Fruit fly (Drosophila melanogaster) whole organism, wandering third instar larva: Measurements from ENCODE around the gene Nsun2.

Source experiments
- Abd-B ChIP-seq: fragments of >200 bp; optimal IDR thresholded peaks from 2 replicates; lab custom pipeline; 2017; ENCODE audit warnings: missing biosample characterization, missing genetic modification characterization
- CG32264 ChIP-seq: fragments of 200-800 bp; sonication (Bioruptor generic); optimal IDR thresholded peaks from 2 replicates; lab custom pipeline; 2016; ENCODE audit warnings: missing biosample characterization, missing genetic modification characterization
- CG9705 ChIP-seq: fragments of 200-800 bp; sonication (Bioruptor generic); optimal IDR thresholded peaks from 2 replicates; lab custom pipeline; 2018; ENCODE audit warnings: missing biosample characterization, mild to moderate bottlenecking, missing genetic modification characterization
- CrebA ChIP-seq: fragments of 200-800 bp; sonication (Bioruptor generic); optimal IDR thresholded peaks from 2 replicates; lab custom pipeline; 2016; ENCODE audit warnings: missing biosample characterization, mild to moderate bottlenecking, missing genetic modification characterization, borderline replicate concordance
- Dfd ChIP-seq: fragments of >200 bp; optimal IDR thresholded peaks from 2 replicates; lab custom pipeline; 2017; ENCODE audit warnings: missing biosample characterization, missing genetic modification characterization
- Dif ChIP-seq: fragments of 200-275, 200-300 bp; sonication (Bioruptor generic); optimal IDR thresholded peaks from 2 replicates; lab custom pipeline; 2018; ENCODE audit warnings: missing biosample characterization, missing genetic modification characterization; ENCODE audit not compliant: partially characterized antibody
- GATAd ChIP-seq: sonication (Bioruptor generic); optimal IDR thresholded peaks from 2 replicates; lab custom pipeline; 2016; ENCODE audit warnings: missing biosample characterization, missing genetic modification characterization
- HLH106 ChIP-seq: fragments of 200-800 bp; optimal IDR thresholded peaks from 3 replicates; lab custom pipeline; 2019; ENCODE audit warnings: missing biosample characterization, mild to moderate bottlenecking, missing genetic modification characterization, moderate library complexity
- Hnf4 ChIP-seq: fragments of 200-800 bp; sonication (Bioruptor generic); optimal IDR thresholded peaks from 2 replicates; lab custom pipeline; 2016; ENCODE audit warnings: missing biosample characterization, mild to moderate bottlenecking, missing genetic modification characterization
- Hr78 ChIP-seq: fragments of >200 bp; optimal IDR thresholded peaks from 2 replicates; lab custom pipeline; 2017; ENCODE audit warnings: missing biosample characterization, missing genetic modification characterization
- Hr83 ChIP-seq: fragments of 200-300 bp; sonication (Bioruptor generic); optimal IDR thresholded peaks from 2 replicates; lab custom pipeline; 2016; ENCODE audit warnings: missing biosample characterization, mild to moderate bottlenecking, missing genetic modification characterization, moderate library complexity; ENCODE audit not compliant: poor library complexity, severe bottlenecking
- Jra ChIP-seq: sonication (Bioruptor generic); optimal IDR thresholded peaks from 2 replicates; lab custom pipeline; 2016; ENCODE audit warnings: missing biosample characterization, missing genetic modification characterization
- Mio ChIP-seq: sonication (Bioruptor generic); optimal IDR thresholded peaks from 2 replicates; lab custom pipeline; 2016; ENCODE audit warnings: missing biosample characterization, missing genetic modification characterization
- Myc ChIP-seq: fragments of >200 bp; optimal IDR thresholded peaks from 2 replicates; lab custom pipeline; 2017
- N ChIP-seq: fragments of >200 bp; optimal IDR thresholded peaks from 2 replicates; lab custom pipeline; 2018; ENCODE audit warnings: missing biosample characterization, missing external identifiers, missing genetic modification characterization
- OdsH ChIP-seq: fragments of 200-800 bp; sonication (Bioruptor generic); optimal IDR thresholded peaks from 2 replicates; lab custom pipeline; 2016; ENCODE audit warnings: missing biosample characterization, mild to moderate bottlenecking, missing genetic modification characterization
- Rel ChIP-seq, 2 experiments: fragments of 200-800 bp; sonication (Bioruptor generic) in 1 of 2; optimal IDR thresholded peaks; 2 replicates in 1 of 2; 3 replicates in 1 of 2; lab custom pipeline; 2016 to 2019; ENCODE audit warnings: mild to moderate bottlenecking in 2 of 2, missing biosample characterization in 2 of 2, missing genetic modification characterization in 2 of 2, moderate library complexity in 1 of 2
- Sp1 ChIP-seq: fragments of 200-800 bp; sonication (Bioruptor generic); optimal IDR thresholded peaks from 3 replicates; lab custom pipeline; 2019; ENCODE audit warnings: missing biosample characterization, mild to moderate bottlenecking, missing genetic modification characterization, moderate library complexity
- Vsx2 ChIP-seq: fragments of 200-300, 225-300 bp; sonication (Bioruptor generic); optimal IDR thresholded peaks from 2 replicates; lab custom pipeline; 2018; ENCODE audit warnings: missing biosample characterization, missing genetic modification characterization; ENCODE audit not compliant: partially characterized antibody
- br ChIP-seq: fragments of 200-800 bp; sonication (Bioruptor generic); optimal IDR thresholded peaks from 2 replicates; lab custom pipeline; 2016; ENCODE audit warnings: missing biosample characterization, missing genetic modification characterization
- brk ChIP-seq: fragments of 200-800 bp; sonication (Bioruptor generic); optimal IDR thresholded peaks from 2 replicates; lab custom pipeline; 2016; ENCODE audit warnings: missing biosample characterization, mild to moderate bottlenecking, missing genetic modification characterization
- dl ChIP-seq, 2 experiments: fragments of 175-275, 200-275 bp in 1 of 2; fragments of 200-275 bp in 1 of 2; sonication (Bioruptor generic); optimal IDR thresholded peaks; lab custom pipeline; 2018; ENCODE audit warnings: mild to moderate bottlenecking in 2 of 2, missing biosample characterization in 2 of 2, missing genetic modification characterization in 2 of 2, moderate library complexity in 2 of 2; ENCODE audit not compliant: partially characterized antibody in 2 of 2, insufficient read depth in 1 of 2
- dmrt93B ChIP-seq: fragments of 200-800 bp; sonication (Bioruptor generic); optimal IDR thresholded peaks from 2 replicates; lab custom pipeline; 2018; ENCODE audit warnings: missing biosample characterization, mild to moderate bottlenecking, missing genetic modification characterization
- dsf ChIP-seq: sonication (Bioruptor generic); optimal IDR thresholded peaks from 2 replicates; lab custom pipeline; 2016; ENCODE audit warnings: missing biosample characterization, missing genetic modification characterization, borderline replicate concordance
- ey ChIP-seq: fragments of 200-800 bp; sonication (Bioruptor generic); optimal IDR thresholded peaks from 2 replicates; lab custom pipeline; 2016; ENCODE audit warnings: missing biosample characterization, missing genetic modification characterization
- foxo ChIP-seq, 2 experiments: fragments of 200-800 bp; sonication (Bioruptor generic); optimal IDR thresholded peaks; 2 replicates in 1 of 2; 3 replicates in 1 of 2; lab custom pipeline; 2016 to 2017; ENCODE audit warnings: missing biosample characterization in 2 of 2, missing genetic modification characterization in 2 of 2
- fru ChIP-seq: fragments of 200-800 bp; sonication (Bioruptor generic); optimal IDR thresholded peaks from 3 replicates; lab custom pipeline; 2016; ENCODE audit warnings: missing biosample characterization, mild to moderate bottlenecking, missing genetic modification characterization
- h ChIP-seq: fragments of 200-800 bp; sonication (Bioruptor generic); optimal IDR thresholded peaks from 3 replicates; lab custom pipeline; 2016; ENCODE audit warnings: missing biosample characterization, mild to moderate bottlenecking, missing genetic modification characterization
- jim ChIP-seq: fragments of 175-275, 200-325 bp; sonication (Bioruptor generic); optimal IDR thresholded peaks from 2 replicates; lab custom pipeline; 2016; ENCODE audit warnings: missing biosample characterization, mild to moderate bottlenecking, missing genetic modification characterization
- lola ChIP-seq: fragments of >200 bp; optimal IDR thresholded peaks from 2 replicates; lab custom pipeline; 2017; ENCODE audit warnings: missing biosample characterization, missing genetic modification characterization
- pan ChIP-seq: fragments of >200 bp; optimal IDR thresholded peaks from 2 replicates; lab custom pipeline; 2017
- psq ChIP-seq: fragments of 200-800 bp; sonication (Bioruptor generic); optimal IDR thresholded peaks from 3 replicates; lab custom pipeline; 2017; ENCODE audit warnings: missing biosample characterization, mild to moderate bottlenecking, missing genetic modification characterization, moderate library complexity
- rgr ChIP-seq: fragments of 200-800 bp; sonication (Bioruptor generic); optimal IDR thresholded peaks from 3 replicates; lab custom pipeline; 2016; ENCODE audit warnings: missing biosample characterization, mild to moderate bottlenecking, missing genetic modification characterization
- sage ChIP-seq: fragments of 200-800 bp; sonication (Bioruptor generic); optimal IDR thresholded peaks from 2 replicates; lab custom pipeline; 2016; ENCODE audit warnings: missing biosample characterization, mild to moderate bottlenecking, missing genetic modification characterization
- sv ChIP-seq: fragments of 200-800 bp; sonication (Bioruptor generic); optimal IDR thresholded peaks from 3 replicates; lab custom pipeline; 2016; ENCODE audit warnings: missing biosample characterization, missing genetic modification characterization
- tai ChIP-seq: sonication (Bioruptor generic); optimal IDR thresholded peaks from 2 replicates; lab custom pipeline; 2016; ENCODE audit warnings: missing biosample characterization, missing genetic modification characterization
- usp ChIP-seq: fragments of >200 bp; optimal IDR thresholded peaks from 2 replicates; lab custom pipeline; 2017; ENCODE audit warnings: missing biosample characterization, missing genetic modification characterization
- woc ChIP-seq: sonication (Bioruptor generic); optimal IDR thresholded peaks from 2 replicates; lab custom pipeline; 2016; ENCODE audit warnings: missing biosample characterization, mild to moderate bottlenecking, missing genetic modification characterization

Nsun2 gene

dm6 chrX:4116834-4117736 is 3.6 kb upstream of the Nsun2 start, which contains the start of the genes tyf and Tip60:
TSS of gene tyf (plus strand) at chrX:4117020.
TSS of gene Tip60 (minus strand) at chrX:4117487.
- TF ChIP-seq Sp1 (GFP tag; lab: Kevin White, UChicago) (peak; percentile 11), N (GFP tag; lab: Kevin White, UChicago) (peak; percentile 2), Hr78 (GFP tag; lab: Kevin White, UChicago) (no peak), Mio (no peak), h (GFP tag; lab: Kevin White, UChicago) (peak; percentile 32), sv (GFP tag; lab: Kevin White, UChicago) (no peak), Vsx2 (GFP tag; lab: Kevin White, UChicago) (no peak), usp (GFP tag; lab: Kevin White, UChicago) (no peak), Abd-B (GFP tag; lab: Kevin White, UChicago) (no peak), Hr83 (GFP tag; lab: Kevin White, UChicago) (peak; percentile 39), CrebA (GFP tag; lab: Kevin White, UChicago) (no peak), HLH106 (tag; lab: Kevin White, UChicago) (peak; percentile 36), rgr (peak; percentile 70), Myc (peak; percentile 5), Jra (GFP tag; lab: Kevin White, UChicago) (peak; percentile 48), OdsH (GFP tag; lab: Kevin White, UChicago) (no peak), Hnf4 (GFP tag; lab: Kevin White, UChicago) (peak; percentile 72), foxo (GFP tag; optimal IDR thresholded peaks at IDR 0.05; lab: Kevin White, UChicago) (peak in 1 of 2 experiments; percentile 54), psq (GFP tag; lab: Kevin White, UChicago) (no peak), Rel (GFP tag; optimal IDR thresholded peaks at IDR 0.05; lab: Kevin White, UChicago) (no peak), Rel (tag; optimal IDR thresholded peaks at IDR 0.05; lab: Kevin White, UChicago) (peak; percentile 5), jim (GFP tag; lab: Kevin White, UChicago) (no peak), fru (GFP tag; lab: Kevin White, UChicago) (peak; percentile 38), GATAd (no peak), pan (lab: Kevin White, UChicago) (no peak), CG9705 (GFP tag; lab: Kevin White, UChicago) (peak; percentile 10), lola (GFP tag; lab: Kevin White, UChicago) (no peak), dl (GFP tag; optimal IDR thresholded peaks at IDR 0.05; lab: Kevin White, UChicago; ENCODE audit: insufficient read depth in 1 of 2, partially characterized antibody in 2 of 2) (no peak), br (GFP tag; lab: Kevin White, UChicago) (peak; percentile 11), sage (GFP tag; lab: Kevin White, UChicago) (no peak), dmrt93B (no peak), CG32264 (no peak), ey (GFP tag; lab: Kevin White, UChicago) (peak; percentile 17), Dif (no peak), woc (GFP tag; lab: Kevin White, UChicago) (no peak), dsf (GFP tag; lab: Kevin White, UChicago) (no peak), tai (GFP tag; lab: Kevin White, UChicago) (no peak), Dfd (GFP tag; lab: Kevin White, UChicago) (no peak), brk (no peak)

dm6 chrX:4108612-4109173 is 4.8 kb downstream of the Nsun2 start:
- no peak for TF ChIP-seq Abd-B (GFP tag; lab: Kevin White, UChicago)
- peak; percentile 42 for TF ChIP-seq psq (GFP tag; lab: Kevin White, UChicago)
- no peak for TF ChIP-seq OdsH (GFP tag; lab: Kevin White, UChicago)
- peak; percentile 8 for TF ChIP-seq h (GFP tag; lab: Kevin White, UChicago)
- TF ChIP-seq Jra (GFP tag; lab: Kevin White, UChicago): peak; percentile 58
